Worm (Caenorhabditis elegans) whole organism, L3 larva: ENCODE data around the gene dpy-6.

Experiments
- R02D3.7 ChIP-seq: fragments of 150-350 bp; optimal IDR thresholded peaks from 2 replicates; lab custom pipeline; 2014; ENCODE audit warnings: missing biosample characterization, missing genetic modification characterization
- aly-2 ChIP-seq: fragments of 150-350 bp; optimal IDR thresholded peaks from 2 replicates; lab custom pipeline; 2014; ENCODE audit warnings: missing biosample characterization, missing genetic modification characterization
- ama-1 ChIP-seq: fragments of 150-350 bp; optimal IDR thresholded peaks from 2 replicates; lab custom pipeline; 2018
- ceh-28 ChIP-seq: fragments of 150-350 bp; optimal IDR thresholded peaks from 2 replicates; lab custom pipeline; 2014; ENCODE audit warnings: missing biosample characterization, missing genetic modification reagents, missing genetic modification characterization
- ceh-82 ChIP-seq: fragments of 150-350 bp; optimal IDR thresholded peaks from 2 replicates; lab custom pipeline; 2014; ENCODE audit warnings: missing biosample characterization, missing genetic modification characterization
- ceh-9 ChIP-seq: sonication (generic microtip); optimal IDR thresholded peaks from 2 replicates; lab custom pipeline; 2018; ENCODE audit warnings: missing biosample characterization, missing genetic modification characterization
- egl-5 ChIP-seq: fragments of 150-350 bp; optimal IDR thresholded peaks from 2 replicates; lab custom pipeline; 2017; ENCODE audit warnings: missing biosample characterization, missing genetic modification reagents, missing genetic modification characterization, inconsistent platforms
- elt-2 ChIP-seq: sonication (generic microtip); optimal IDR thresholded peaks from 2 replicates; lab custom pipeline; 2016; ENCODE audit warnings: missing genetic modification reagents, mild to moderate bottlenecking, missing genetic modification characterization, missing compliant biosample characterization
- elt-3 ChIP-seq, 3 experiments: fragments of 150-350 bp in 1 of 3; sonication (generic microtip) in 2 of 3; optimal IDR thresholded peaks; 2 replicates in 2 of 3; 4 replicates in 1 of 3; lab custom pipeline; 2014 to 2017; ENCODE audit warnings: missing biosample characterization in 3 of 3, missing genetic modification characterization in 3 of 3
- eor-1 ChIP-seq, 2 experiments: fragments of 150-350 bp; optimal IDR thresholded peaks; 2 replicates each; lab custom pipeline; 2014 to 2018; ENCODE audit warnings: missing biosample characterization in 2 of 2, missing genetic modification characterization in 2 of 2
- fos-1 ChIP-seq: fragments of 150-350 bp; optimal IDR thresholded peaks from 2 replicates; lab custom pipeline; 2014; ENCODE audit warnings: missing biosample characterization, missing genetic modification characterization
- hmg-11 ChIP-seq: sonication (generic microtip); optimal IDR thresholded peaks from 2 replicates; lab custom pipeline; 2016; ENCODE audit warnings: missing genetic modification characterization, missing compliant biosample characterization
- jun-1 ChIP-seq: fragments of 150-350 bp; optimal IDR thresholded peaks from 2 replicates; lab custom pipeline; 2014; ENCODE audit warnings: missing biosample characterization, missing genetic modification reagents, missing genetic modification characterization
- lin-15B ChIP-seq: fragments of 150-350 bp; optimal IDR thresholded peaks from 2 replicates; lab custom pipeline; 2014; ENCODE audit warnings: missing biosample characterization, missing genetic modification characterization
- mdl-1 ChIP-seq: fragments of 150-350 bp; optimal IDR thresholded peaks from 2 replicates; lab custom pipeline; 2014; ENCODE audit warnings: missing biosample characterization, missing genetic modification characterization
- mml-1 ChIP-seq: fragments of 150-350 bp; sonication (generic microtip); optimal IDR thresholded peaks from 3 replicates; lab custom pipeline; 2014; ENCODE audit warnings: missing biosample characterization, missing genetic modification characterization
- nhr-11 ChIP-seq: fragments of 150-350 bp; optimal IDR thresholded peaks from 2 replicates; lab custom pipeline; 2014; ENCODE audit warnings: missing biosample characterization, missing genetic modification characterization
- nhr-23 ChIP-seq: fragments of 150-350 bp; optimal IDR thresholded peaks from 2 replicates; lab custom pipeline; 2014; ENCODE audit warnings: missing biosample characterization, missing genetic modification reagents, missing genetic modification characterization
- nhr-43 ChIP-seq: sonication (generic microtip); optimal IDR thresholded peaks from 2 replicates; lab custom pipeline; 2016; ENCODE audit warnings: mild to moderate bottlenecking, missing genetic modification characterization, missing compliant biosample characterization; ENCODE audit not compliant: poor library complexity, severe bottlenecking
- nhr-77 ChIP-seq: fragments of 150-350 bp; optimal IDR thresholded peaks from 2 replicates; lab custom pipeline; 2014; ENCODE audit warnings: missing biosample characterization, missing genetic modification characterization
- pha-4 ChIP-seq: fragments of 150-350 bp; optimal IDR thresholded peaks from 2 replicates; lab custom pipeline; 2014; ENCODE audit warnings: missing biosample characterization, missing genetic modification reagents, missing genetic modification characterization
- pqm-1 ChIP-seq: fragments of 150-350 bp; optimal IDR thresholded peaks from 2 replicates; lab custom pipeline; 2017; ENCODE audit warnings: missing biosample characterization, missing genetic modification characterization, inconsistent platforms
- sea-2 ChIP-seq: fragments of 150-350 bp; sonication (generic microtip); optimal IDR thresholded peaks from 4 replicates; lab custom pipeline; 2014; ENCODE audit warnings: missing biosample characterization, missing genetic modification reagents, missing genetic modification characterization
- skn-1 ChIP-seq: fragments of 150-350 bp; optimal IDR thresholded peaks from 2 replicates; lab custom pipeline; 2014; ENCODE audit warnings: missing biosample characterization, missing genetic modification characterization
- tbx-2 ChIP-seq: sonication (generic microtip); optimal IDR thresholded peaks from 2 replicates; lab custom pipeline; 2016; ENCODE audit warnings: mild to moderate bottlenecking, missing genetic modification characterization, missing compliant biosample characterization
- unc-39 ChIP-seq: sonication (generic microtip); optimal IDR thresholded peaks from 4 replicates; lab custom pipeline; 2017; ENCODE audit warnings: missing biosample characterization, missing genetic modification characterization
- ztf-4 ChIP-seq: fragments of 150-350 bp; optimal IDR thresholded peaks from 2 replicates; lab custom pipeline; 2014; ENCODE audit warnings: missing biosample characterization, missing genetic modification characterization

dpy-6 gene

ce11 chrX:8473468-8473867 is 18.0 kb upstream of the dpy-6 start:
- no peak for TF ChIP-seq mml-1 (tag; lab: Kevin White, UChicago)
- peak; percentile 59 for TF ChIP-seq pha-4 (tag; lab: Kevin White, UChicago)
- peak; percentile 56 for TF ChIP-seq ceh-28 (tag; lab: Kevin White, UChicago)
- peak; percentile 99 for TF ChIP-seq elt-2 (tag; lab: Kevin White, UChicago)
- peak; percentile 68 for TF ChIP-seq nhr-77 (tag; lab: Kevin White, UChicago)
- peak; percentile 55 for TF ChIP-seq ama-1 (lab: Kevin White, UChicago)
- TF ChIP-seq pqm-1, result peak; percentile 98
- no peak for TF ChIP-seq R02D3.7 (tag; lab: Kevin White, UChicago)
- peak; percentile 77 for TF ChIP-seq jun-1 (tag; lab: Kevin White, UChicago)
- peak; percentile 11 for TF ChIP-seq skn-1
- TF ChIP-seq, all 47 proteins: peak for 8

- peak; percentile 91 for TF ChIP-seq elt-2 (tag; lab: Kevin White, UChicago)
- no peak for TF ChIP-seq unc-39 (tag; lab: Kevin White, UChicago)
- no peak for TF ChIP-seq elt-3 (tag; optimal IDR thresholded peaks at IDR 0.05; lab: Kevin White, UChicago)
- peak; percentile 97 for TF ChIP-seq pqm-1
- TF ChIP-seq ceh-82, result no peak
- no peak for TF ChIP-seq sea-2 (GFP tag; lab: Kevin White, UChicago)
- TF ChIP-seq pha-4 (tag; lab: Kevin White, UChicago), result peak; percentile 35
- no peak for TF ChIP-seq aly-2 (tag; lab: Kevin White, UChicago)
Observed at ce11 chrX:8470126-8470772, 14.8 kb upstream of the dpy-6 start, which contains the start of gene mec-10. TSS of gene mec-10 (minus strand) at chrX:8470314.

DNA sequence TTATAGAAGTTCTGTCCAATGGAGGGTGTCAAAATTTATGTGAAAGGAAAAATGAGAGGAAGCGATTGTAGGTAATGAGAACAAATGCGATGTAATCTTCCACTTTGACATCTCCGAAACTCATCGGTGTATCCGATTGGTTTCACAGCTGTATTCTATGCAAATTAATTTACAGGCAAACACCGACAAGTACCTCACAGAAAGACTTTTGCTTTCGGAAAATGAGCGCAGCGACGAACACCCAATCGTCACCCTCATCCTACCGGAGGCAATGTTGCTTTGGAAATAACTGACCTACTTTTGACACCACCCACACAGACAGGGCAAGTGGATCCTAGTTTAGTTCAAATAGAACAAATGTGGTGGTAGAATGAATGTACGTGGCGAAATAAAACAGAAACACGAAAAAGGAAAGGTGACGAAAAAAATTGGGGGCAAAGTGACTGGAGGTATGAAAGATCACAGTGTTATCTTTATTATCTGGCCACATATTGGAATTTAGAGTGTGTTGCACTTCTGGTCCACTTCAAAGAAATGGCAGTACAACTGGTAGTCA is 8.5 kb upstream of the dpy-6 start:
- peak; percentile 12 for TF ChIP-seq nhr-23 (tag; lab: Kevin White, UChicago)
- TF ChIP-seq eor-1 (tag; optimal IDR thresholded peaks at IDR 0.05; lab: Kevin White, UChicago), result no peak
- TF ChIP-seq tbx-2 (tag; lab: Kevin White, UChicago), result no peak

DNA sequence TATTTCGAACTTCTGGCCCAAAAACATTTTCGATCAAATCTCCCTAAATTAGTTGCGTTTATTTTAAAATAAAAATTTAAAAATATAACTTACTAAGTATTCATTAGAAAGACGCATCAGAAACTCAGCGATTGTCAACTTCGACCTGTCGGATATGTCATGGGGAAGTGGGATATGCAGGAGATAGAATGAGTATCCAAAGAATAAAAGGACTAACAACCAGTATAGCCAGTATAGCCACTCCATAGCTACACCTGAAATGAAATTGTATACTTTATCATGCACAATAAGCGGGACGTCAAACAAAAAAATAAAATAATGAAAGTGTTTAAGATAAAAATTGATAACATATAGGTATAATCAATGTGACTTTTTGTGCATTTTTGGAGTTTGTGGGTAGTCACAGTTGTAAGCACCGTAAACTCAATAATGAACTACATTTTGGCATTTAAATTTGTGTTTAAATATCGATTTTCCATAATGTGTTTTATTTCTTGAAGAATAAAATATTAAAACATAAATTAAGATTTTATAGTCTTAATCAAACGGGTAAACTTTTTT is 7.7 kb upstream of the dpy-6 start, which contains the start of gene F16F9.4:
F16F9.4 (minus strand) TSS at position 276 of the 561 bp plus-strand sequence.
- no peak for TF ChIP-seq mml-1 (tag; lab: Kevin White, UChicago)
- TF ChIP-seq elt-2 (tag; lab: Kevin White, UChicago), result peak; percentile 66
- TF ChIP-seq nhr-77 (tag; lab: Kevin White, UChicago), result no peak
- peak; percentile 64 for TF ChIP-seq pqm-1
- TF ChIP-seq, all 47 proteins: peak for 2

ce11 chrX:8460958-8461357 is 5.5 kb upstream of the dpy-6 start:
- TF ChIP-seq skn-1, result no peak
- TF ChIP-seq ztf-4 (tag; lab: Kevin White, UChicago), result no peak

DNA sequence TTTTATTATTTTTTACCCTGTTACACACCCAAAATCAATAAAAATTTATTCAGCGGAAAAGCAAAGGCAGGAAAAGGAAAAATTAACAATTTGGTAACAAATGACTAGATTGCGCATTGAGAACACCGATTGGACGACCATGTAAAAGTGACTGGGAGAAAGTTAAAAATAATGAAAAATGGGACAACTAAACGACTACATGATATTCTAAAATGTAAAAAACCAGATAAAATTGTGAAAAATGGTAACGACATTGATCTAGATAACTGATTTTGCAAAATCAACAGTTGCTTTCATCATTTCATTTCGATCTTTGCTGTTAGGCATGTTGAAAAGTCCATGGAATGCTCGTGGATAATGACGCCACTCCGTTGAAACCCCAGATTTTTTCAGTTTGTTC is 4.3 kb upstream of the dpy-6 start:
- no peak for TF ChIP-seq mdl-1
- TF ChIP-seq ceh-82, result no peak
- no peak for TF ChIP-seq nhr-23 (tag; lab: Kevin White, UChicago)
- no peak for TF ChIP-seq ztf-4 (tag; lab: Kevin White, UChicago)

ce11 chrX:8457314-8457713 is 1.9 kb upstream of the dpy-6 start, which contains the start of gene F16F9.3:
TSS of gene F16F9.3 (plus strand) at chrX:8457614.
- TF ChIP-seq nhr-11 (no peak), tbx-2 (tag; lab: Kevin White, UChicago) (no peak), unc-39 (tag; lab: Kevin White, UChicago) (no peak), nhr-77 (tag; lab: Kevin White, UChicago) (no peak), nhr-23 (tag; lab: Kevin White, UChicago) (no peak), lin-15B (no peak), pqm-1 (no peak), ceh-9 (tag; lab: Kevin White, UChicago) (no peak), fos-1 (tag; lab: Kevin White, UChicago) (no peak), hmg-11 (no peak), nhr-43 (no peak), egl-5 (no peak), jun-1 (tag; lab: Kevin White, UChicago) (no peak), ceh-82 (no peak)
- TF ChIP-seq, all 47 proteins: peak for 0
